Worm (Caenorhabditis elegans) whole organism, L1 larva: Measurements from ENCODE around the gene basl-1.

ENCODE experiments used
- aly-2 ChIP-seq: fragments of 150-350 bp; optimal IDR thresholded peaks from 2 replicates; lab custom pipeline; 2014; ENCODE audit warnings: missing biosample characterization, missing genetic modification characterization
- ama-1 ChIP-seq: fragments of 150-350 bp; optimal IDR thresholded peaks from 2 replicates; lab custom pipeline; 2014
- dsc-1 ChIP-seq: sonication (generic microtip); optimal IDR thresholded peaks from 2 replicates; lab custom pipeline; 2016; ENCODE audit warnings: mild to moderate bottlenecking, missing genetic modification characterization, missing compliant biosample characterization
- efl-1 ChIP-seq, 4 experiments: fragments of 150-350 bp; optimal IDR thresholded peaks in 3 of 4; peaks in 1 of 4; 1 replicate in 1 of 4; 2 replicates in 3 of 4; lab custom pipeline; 2014; ENCODE audit warnings: missing biosample characterization in 2 of 4, missing genetic modification characterization in 2 of 4, missing genetic modification reagents in 2 of 4
- efl-3 ChIP-seq: fragments of 200-800 bp; sonication (Bioruptor generic); optimal IDR thresholded peaks from 2 replicates; lab custom pipeline; 2018; ENCODE audit warnings: mild to moderate bottlenecking, missing genetic modification characterization, missing compliant biosample characterization
- elt-3 ChIP-seq, 6 experiments: fragments of 150-350 bp in 1 of 6; sonication (generic microtip); optimal IDR thresholded peaks; 2 replicates each; lab custom pipeline; 2017 to 2018; ENCODE audit warnings: missing biosample characterization in 6 of 6, missing genetic modification characterization in 6 of 6, inconsistent platforms in 1 of 6
- fkh-10 ChIP-seq: sonication (generic microtip); optimal IDR thresholded peaks from 2 replicates; lab custom pipeline; 2017; ENCODE audit warnings: missing biosample characterization, missing genetic modification reagents, missing genetic modification characterization
- jun-1 ChIP-seq: fragments of 150-350 bp; optimal IDR thresholded peaks from 2 replicates; lab custom pipeline; 2014; ENCODE audit warnings: missing biosample characterization, missing genetic modification reagents, missing genetic modification characterization
- lin-13 ChIP-seq: fragments of 150-350 bp; optimal IDR thresholded peaks from 2 replicates; lab custom pipeline; 2014; ENCODE audit warnings: missing biosample characterization, missing genetic modification reagents, missing genetic modification characterization
- lin-14 ChIP-seq: fragments of 200-800 bp; sonication (Bioruptor generic); optimal IDR thresholded peaks from 2 replicates; lab custom pipeline; 2018; ENCODE audit warnings: mild to moderate bottlenecking, missing genetic modification characterization, moderate library complexity, missing compliant biosample characterization
- unc-62 ChIP-seq: fragments of 150-350 bp; optimal IDR thresholded peaks from 2 replicates; lab custom pipeline; 2014; ENCODE audit warnings: missing biosample characterization, missing genetic modification reagents, missing genetic modification characterization
- ztf-11 ChIP-seq, 2 experiments: sonication (generic microtip); optimal IDR thresholded peaks; 2 replicates each; lab custom pipeline; 2016 to 2017; ENCODE audit warnings: missing genetic modification characterization in 2 of 2, missing biosample characterization in 1 of 2, missing compliant biosample characterization in 1 of 2

ce11 chrIII:5610276-5610675 lies 4.5 kb upstream of the basl-1 start, which contains the start of gene C05D2.8:
- TF ChIP-seq ama-1 (no peak), elt-3 (tag; optimal IDR thresholded peaks at IDR 0.05; lab: Kevin White, UChicago) (no peak), efl-1 (optimal IDR thresholded peaks at IDR 0.05; lab: Kevin White, UChicago) (no peak), efl-1 (GFP tag; optimal IDR thresholded peaks at IDR 0.05 in 1 of 2; lab: Kevin White, UChicago) (no peak), lin-14 (GFP tag; lab: Kevin White, UChicago) (no peak), fkh-10 (GFP tag; lab: Kevin White, UChicago) (no peak), efl-3 (GFP tag; lab: Kevin White, UChicago) (no peak), lin-13 (GFP tag; lab: Kevin White, UChicago) (no peak), aly-2 (no peak), jun-1 (tag; lab: Kevin White, UChicago) (no peak), ztf-11 (tag; optimal IDR thresholded peaks at IDR 0.05; lab: Kevin White, UChicago) (no peak), unc-62 (GFP tag; lab: Kevin White, UChicago) (no peak), dsc-1 (no peak)
